Fruit fly (Drosophila melanogaster) whole organism, prepupa: ENCODE data around the gene Pif1B.

Source experiments
- CG3919 ChIP-seq: fragments of 200-800 bp; sonication (Bioruptor generic); optimal IDR thresholded peaks from 3 replicates; lab custom pipeline; 2016; ENCODE audit warnings: missing biosample characterization, missing genetic modification characterization
- CG8632 ChIP-seq: fragments of 200-800 bp; sonication (Bioruptor generic); optimal IDR thresholded peaks from 3 replicates; lab custom pipeline; 2016; ENCODE audit warnings: missing biosample characterization, missing genetic modification characterization
- Ets96B ChIP-seq: fragments of 200-800 bp; optimal IDR thresholded peaks from 2 replicates; lab custom pipeline; 2019; ENCODE audit warnings: missing biosample characterization, mild to moderate bottlenecking, missing genetic modification characterization, moderate library complexity
- Hr39 ChIP-seq: fragments of 200-800 bp; sonication (Bioruptor generic); optimal IDR thresholded peaks from 2 replicates; lab custom pipeline; 2016; ENCODE audit warnings: missing biosample characterization, missing genetic modification characterization
- Sox15 ChIP-seq: fragments of 200-800 bp; sonication (Bioruptor generic); optimal IDR thresholded peaks from 3 replicates; lab custom pipeline; 2016; ENCODE audit warnings: missing biosample characterization, missing genetic modification characterization
- pdm3 ChIP-seq: fragments of 200-800 bp; sonication (Bioruptor generic); optimal IDR thresholded peaks from 3 replicates; lab custom pipeline; 2016; ENCODE audit warnings: missing biosample characterization, missing genetic modification characterization

DNA sequence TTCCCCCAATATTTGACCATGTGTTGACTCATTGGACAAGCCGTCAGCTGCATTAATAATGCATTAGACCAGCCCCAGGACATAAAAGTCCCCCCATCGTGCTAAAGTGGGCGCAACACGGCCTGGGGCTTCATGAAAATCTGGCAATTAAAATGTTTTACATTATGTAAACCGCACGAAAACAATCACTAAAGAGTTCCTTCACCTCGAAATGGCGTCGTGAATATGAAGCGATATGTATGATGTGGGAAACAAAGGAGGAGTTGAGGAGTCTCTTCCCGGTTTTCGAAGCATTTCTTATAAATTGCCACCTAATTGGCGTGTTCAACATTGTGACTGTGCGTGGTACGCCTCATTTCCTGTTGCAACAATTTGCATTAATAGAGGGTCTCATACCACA lies 58.3 kb downstream of the Pif1B start:
- TF ChIP-seq pdm3: no peak
- no peak for TF ChIP-seq Hr39 (GFP tag; lab: Kevin White, UChicago)
- no peak for TF ChIP-seq Sox15
- no peak for TF ChIP-seq Ets96B (tag; lab: Kevin White, UChicago)
- no peak for TF ChIP-seq CG3919 (GFP tag; lab: Kevin White, UChicago)
- TF ChIP-seq CG8632 (GFP tag; lab: Kevin White, UChicago): no peak
